Worm (Caenorhabditis elegans) whole organism, L4/young adult: Measurements from ENCODE around the gene T05C7.9.

Experiments used
- W03F9.2 ChIP-seq: fragments of 150-350 bp; optimal IDR thresholded peaks from 2 replicates; lab custom pipeline; 2014; ENCODE audit warnings: missing biosample characterization, missing genetic modification characterization
- dao-5 ChIP-seq: sonication (generic microtip); optimal IDR thresholded peaks from 2 replicates; lab custom pipeline; 2016; ENCODE audit warnings: missing genotype, missing genetic modification characterization, moderate library complexity, missing compliant biosample characterization
- him-1 ChIP-seq: sonication (generic microtip); optimal IDR thresholded peaks from 2 replicates; lab custom pipeline; 2016; ENCODE audit warnings: missing genotype, missing genetic modification reagents, missing genetic modification characterization, missing compliant biosample characterization

- no peak for TF ChIP-seq him-1 (tag; lab: Kevin White, UChicago)
- TF ChIP-seq dao-5 (tag; lab: Kevin White, UChicago), result no peak
- TF ChIP-seq W03F9.2 (tag; lab: Kevin White, UChicago), result no peak
Measured at ce11 chrIV:53539-53938, 25.5 kb upstream of the T05C7.9 start, which contains the start of gene T05C7.4.
